Fruit fly (Drosophila melanogaster) Kc167 (cell line): ENCODE measurements around the gene mei-41.

ENCODE experiments used
- h ChIP-seq: fragments of >200 bp; optimal IDR thresholded peaks from 3 replicates; lab custom pipeline; 2018; ENCODE audit warnings: missing external identifiers
- psq ChIP-seq: fragments of >200 bp; optimal IDR thresholded peaks from 2 replicates; lab custom pipeline; 2017; ENCODE audit warnings: missing external identifiers

DNA sequence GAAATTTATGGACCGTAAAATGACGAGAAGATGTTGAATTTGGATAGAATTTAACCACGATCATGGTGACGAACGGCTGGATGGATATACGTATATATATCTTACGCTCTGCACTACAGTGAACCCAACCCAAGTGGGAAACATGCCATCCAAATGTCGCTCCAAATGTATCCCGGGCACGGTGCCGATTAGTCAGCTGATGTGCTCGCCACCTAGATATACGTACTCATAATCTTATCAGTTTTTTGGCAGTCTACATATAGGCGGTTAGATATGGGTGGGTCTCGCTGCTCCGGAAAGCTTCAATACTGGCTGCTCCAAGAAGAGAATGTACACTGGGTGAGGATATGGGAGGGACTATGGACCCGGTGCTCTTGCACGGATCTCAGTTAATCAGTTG is 14.6 kb downstream of the mei-41 start:
- TF ChIP-seq h (lab: Kevin White, UChicago): no peak
- no peak for TF ChIP-seq psq
